Fruit fly (Drosophila melanogaster): ENCODE data around the gene Ski6.

Ski6 gene

DNA sequence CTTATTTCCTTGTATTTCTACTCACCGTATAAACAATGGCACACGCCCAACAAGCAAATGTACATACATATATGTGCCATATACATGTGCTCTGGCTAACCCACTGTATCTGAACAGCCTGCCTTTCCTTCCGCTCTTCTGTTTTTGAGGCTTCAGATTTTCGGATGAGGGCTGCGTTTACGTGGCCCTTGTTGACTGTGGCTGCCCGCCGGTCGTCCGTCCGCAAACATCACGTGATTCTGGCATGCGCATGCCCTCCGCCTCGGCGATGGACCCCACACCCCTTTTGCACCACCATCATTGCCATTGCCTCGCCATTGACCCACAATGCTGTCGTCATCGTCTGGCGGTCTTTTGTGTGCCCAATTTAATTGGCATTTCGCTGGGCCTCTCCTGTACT lies 17.0 kb downstream of the Ski6 start (continued):
- no peak for TF ChIP-seq Ssrp (tag; optimal IDR thresholded peaks at IDR 0.05)
- TF ChIP-seq Side (GFP tag; optimal IDR thresholded peaks at IDR 0.05) = peak; percentile 27
- TF ChIP-seq tx (GFP tag; optimal IDR thresholded peaks at IDR 0.05) = no peak
- peak; percentile 23 for TF ChIP-seq dmrt99B (tag; optimal IDR thresholded peaks at IDR 0.05)
- TF ChIP-seq Dbx (GFP tag; IDR thresholded peaks at IDR 0.05) = peak; percentile 58; the same call in 1 of the 3 replicates
- peak; percentile 55 for TF ChIP-seq Hmr (GFP tag; optimal IDR thresholded peaks at IDR 0.05)
- TF ChIP-seq CG14014 (GFP tag; IDR thresholded peaks at IDR 0.05) = 0 out of 2 replicates have a peak, but pooled peaks have one; percentile 9
- no peak for TF ChIP-seq sisA (GFP tag; IDR thresholded peaks at IDR 0.05)
- TF ChIP-seq NC2α (GFP tag; optimal IDR thresholded peaks at IDR 0.05) = peak; percentile 17
- TF ChIP-seq Spps (tag; optimal IDR thresholded peaks at IDR 0.05) = no peak
- no peak for TF ChIP-seq CG6654 (GFP tag; optimal IDR thresholded peaks at IDR 0.05)
- TF ChIP-seq CG12659 (GFP tag; optimal IDR thresholded peaks at IDR 0.05) = peak; percentile 21
- TF ChIP-seq chinmo (GFP tag; IDR thresholded peaks at IDR 0.05; ENCODE audit: partially characterized antibody) = peak; percentile 82; the same call in 1 of the 4 replicates

DNA sequence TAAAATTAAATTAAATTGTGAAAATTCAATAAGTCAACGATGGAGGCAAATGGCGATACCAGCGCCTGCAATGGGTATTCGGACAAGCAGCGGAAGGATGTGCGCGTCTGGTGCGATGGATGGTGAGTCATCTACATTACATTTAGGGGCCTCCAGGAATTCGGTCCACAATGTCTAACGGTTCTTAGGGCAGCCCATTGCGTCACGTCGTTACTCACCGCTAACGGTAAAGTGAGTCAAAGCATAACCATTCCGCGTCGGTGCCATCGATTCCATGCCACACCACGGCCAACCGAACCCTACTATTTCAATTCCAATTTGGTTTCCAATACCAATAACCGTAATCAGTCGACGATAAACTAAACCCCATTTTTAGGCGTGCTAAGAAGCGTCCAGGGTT lies 18.1 kb downstream of the Ski6 start:
- peak; percentile 13 for TF ChIP-seq cwo (GFP tag; optimal IDR thresholded peaks at IDR 0.05)
- TF ChIP-seq Atf6 (GFP tag; IDR thresholded peaks at IDR 0.05) = no peak
- TF ChIP-seq Kr (GFP tag; optimal IDR thresholded peaks at IDR 0.05) = no peak
- no peak for TF ChIP-seq maf-S (GFP tag; optimal IDR thresholded peaks at IDR 0.05)
- peak; percentile 51; the same call in 1 of the 2 replicates for TF ChIP-seq chm (GFP tag; IDR thresholded peaks at IDR 0.05)
- TF ChIP-seq Bdp1 (GFP tag; optimal IDR thresholded peaks at IDR 0.05) = no peak
- TF ChIP-seq Gsc (GFP tag; IDR thresholded peaks at IDR 0.05) = no peak
- TF ChIP-seq CG7786 (GFP tag; optimal IDR thresholded peaks at IDR 0.05) = no peak
- no peak for TF ChIP-seq ind (GFP tag; optimal IDR thresholded peaks at IDR 0.05)
- TF ChIP-seq CG4730 (GFP tag; IDR thresholded peaks at IDR 0.05) = no peak
- peak in 1 of 2 experiments; percentile 76 for TF ChIP-seq Pdp1 (GFP tag; optimal IDR thresholded peaks at IDR 0.05)
- no peak for TF ChIP-seq CG6175 (GFP tag; IDR thresholded peaks at IDR 0.05)
- TF ChIP-seq CG11504 (tag; optimal IDR thresholded peaks at IDR 0.05) = no peak
- TF ChIP-seq CG6854 (GFP tag; optimal IDR thresholded peaks at IDR 0.05) = peak; percentile 13
- TF ChIP-seq kay (GFP tag; optimal IDR thresholded peaks at IDR 0.05) = peak; percentile 40
- TF ChIP-seq corto (GFP tag; optimal IDR thresholded peaks at IDR 0.05) = no peak
- no peak for TF ChIP-seq fd64A (GFP tag; optimal IDR thresholded peaks at IDR 0.05)
- TF ChIP-seq HmgZ (tag; optimal IDR thresholded peaks at IDR 0.05) = no peak
- no peak for TF ChIP-seq ab (GFP tag; optimal IDR thresholded peaks at IDR 0.05)
- TF ChIP-seq CG4282 (GFP tag; optimal IDR thresholded peaks at IDR 0.05) = no peak
- TF ChIP-seq CG9876 (GFP tag; optimal IDR thresholded peaks at IDR 0.05) = no peak
- no peak for TF ChIP-seq Jarid2 (GFP tag; optimal IDR thresholded peaks at IDR 0.05)
- TF ChIP-seq Med (GFP tag) = peak; percentile 34
- TF ChIP-seq tgo (GFP tag; IDR thresholded peaks at IDR 0.05) = no peak
- TF ChIP-seq onecut (GFP tag; IDR thresholded peaks at IDR 0.05) = 0 out of 2 replicates have a peak, but pooled peaks have one; percentile 2
- no peak for TF ChIP-seq Ada2b (GFP tag; IDR thresholded peaks at IDR 0.05)
- no peak for TF ChIP-seq CG14965 (GFP tag; optimal IDR thresholded peaks at IDR 0.05; ENCODE audit: borderline replicate concordance)
- TF ChIP-seq CG1792 (GFP tag; optimal IDR thresholded peaks at IDR 0.05) = no peak
- TF ChIP-seq sd (tag; optimal IDR thresholded peaks at IDR 0.05) = peak; percentile 60

Measured in whole organism, embryonic.